Fruit fly (Drosophila melanogaster) whole organism, embryonic: ENCODE measurements around the gene CG42789.
A peak's percentile ranks its signal among the peaks of the same experiment; 100 is the strongest.

ENCODE experiments used
- Asciz ChIP-seq: fragments of 200-800 bp; sonication (Bioruptor generic); optimal IDR thresholded peaks from 2 replicates; lab custom pipeline; 2017; ENCODE audit warnings: missing biosample characterization, mild to moderate bottlenecking, missing genetic modification characterization, missing genetic modification reagents
- Atf3 ChIP-seq: fragments of 200-800 bp; sonication (Bioruptor generic); optimal IDR thresholded peaks from 3 replicates; lab custom pipeline; 2016; ENCODE audit warnings: missing biosample characterization, missing genetic modification characterization
- Bgb ChIP-seq: fragments of 200-800 bp; sonication (Bioruptor generic); IDR thresholded peaks from 2 replicates; pipeline ENCODE4 v1.3.6; 2022; ENCODE audit warnings: missing biosample characterization, missing genetic modification characterization; ENCODE audit not compliant: partially characterized antibody
- CG1024 ChIP-seq: fragments of 200-800 bp; sonication (Bioruptor generic); IDR thresholded peaks from 2 replicates; pipeline ENCODE4 v1.3.6; 2022; ENCODE audit warnings: missing biosample characterization, missing genetic modification characterization
- CG10979 ChIP-seq: fragments of 200-800 bp; sonication (Bioruptor generic); optimal IDR thresholded peaks from 2 replicates; lab custom pipeline; 2018; ENCODE audit warnings: missing biosample characterization, mild to moderate bottlenecking, missing genetic modification characterization, moderate library complexity
- CG11560 ChIP-seq: fragments of 200-800 bp; sonication (Bioruptor generic); IDR thresholded peaks from 3 replicates; pipeline ENCODE4 v1.3.6; 2022; ENCODE audit warnings: missing biosample characterization, missing genetic modification characterization
- CG11695 ChIP-seq: fragments of 200-800 bp; sonication (Bioruptor generic); IDR thresholded peaks from 3 replicates; pipeline ENCODE4 v1.3.6; 2022; ENCODE audit warnings: missing biosample characterization, missing genetic modification characterization
- CG11723 ChIP-seq: fragments of 200-800 bp; sonication (Bioruptor generic); optimal IDR thresholded peaks from 2 replicates; lab custom pipeline; 2017; ENCODE audit warnings: missing biosample characterization, mild to moderate bottlenecking, missing genetic modification characterization
- CG12744 ChIP-seq: fragments of 200-800 bp; sonication (Bioruptor generic); optimal IDR thresholded peaks from 2 replicates; lab custom pipeline; 2016; ENCODE audit warnings: missing biosample characterization, missing genetic modification characterization
- CG13775 ChIP-seq: fragments of 200-800 bp; sonication (Bioruptor generic); optimal IDR thresholded peaks from 3 replicates; lab custom pipeline; 2017; ENCODE audit warnings: missing biosample characterization, mild to moderate bottlenecking, missing genetic modification characterization
- CG14050 ChIP-seq: fragments of 200-800 bp; sonication (Bioruptor generic); IDR thresholded peaks from 3 replicates; pipeline ENCODE4 v1.3.6; 2022; ENCODE audit warnings: missing biosample characterization, missing genetic modification characterization
- CG14860 ChIP-seq: fragments of 200-800 bp; sonication (Bioruptor generic); IDR thresholded peaks from 3 replicates; pipeline ENCODE4 v1.3.6; 2022; ENCODE audit warnings: missing biosample characterization, missing genetic modification characterization; ENCODE audit not compliant: partially characterized antibody
- CG17568 ChIP-seq: fragments of 200-800 bp; sonication (Bioruptor generic); optimal IDR thresholded peaks from 2 replicates; lab custom pipeline; 2018; ENCODE audit warnings: missing biosample characterization, mild to moderate bottlenecking, missing genetic modification characterization, moderate library complexity
- CG17829 ChIP-seq: fragments of 200-800 bp; optimal IDR thresholded peaks from 2 replicates; lab custom pipeline; 2019; ENCODE audit warnings: missing biosample characterization, mild to moderate bottlenecking, missing genetic modification characterization, moderate library complexity
- CG2116 ChIP-seq: fragments of 200-800 bp; sonication (Bioruptor generic); optimal IDR thresholded peaks from 3 replicates; lab custom pipeline; 2018; ENCODE audit warnings: missing biosample characterization, mild to moderate bottlenecking, missing genetic modification characterization
- CG2712 ChIP-seq: fragments of 200-800 bp; optimal IDR thresholded peaks from 3 replicates; lab custom pipeline; 2019; ENCODE audit warnings: missing biosample characterization, mild to moderate bottlenecking, missing genetic modification characterization, moderate library complexity
- CG30020 ChIP-seq: fragments of 200-800 bp; optimal IDR thresholded peaks from 2 replicates; lab custom pipeline; 2019; ENCODE audit warnings: missing biosample characterization, mild to moderate bottlenecking, missing genetic modification characterization, moderate library complexity
- CG4328 ChIP-seq: fragments of 200-800 bp; sonication (Bioruptor generic); optimal IDR thresholded peaks from 3 replicates; lab custom pipeline; 2017; ENCODE audit warnings: missing biosample characterization, missing genetic modification reagents, missing genetic modification characterization
- CG43689 ChIP-seq: fragments of 200-800 bp; sonication (Bioruptor generic); IDR thresholded peaks from 2 replicates; pipeline ENCODE4 v1.3.6; 2022; ENCODE audit warnings: missing biosample characterization, missing genetic modification characterization
- CG4404 ChIP-seq: fragments of 200-800 bp; sonication (Bioruptor generic); IDR thresholded peaks from 2 replicates; pipeline ENCODE4 v1.3.6; 2022; ENCODE audit warnings: missing biosample characterization, missing genetic modification characterization
- CG7928 ChIP-seq: fragments of 200-800 bp; sonication (Bioruptor generic); optimal IDR thresholded peaks from 2 replicates; lab custom pipeline; 2017; ENCODE audit warnings: missing biosample characterization, mild to moderate bottlenecking, missing genetic modification characterization
- CG8478 ChIP-seq: fragments of >200 bp; optimal IDR thresholded peaks from 2 replicates; lab custom pipeline; 2018
- CG8765 ChIP-seq: fragments of 200-800 bp; sonication (Bioruptor generic); IDR thresholded peaks from 2 replicates; pipeline ENCODE4 v1.3.6; 2022; ENCODE audit warnings: missing biosample characterization, missing genetic modification characterization
- CG9727 ChIP-seq: fragments of 200-800 bp; sonication (Bioruptor generic); optimal IDR thresholded peaks from 3 replicates; lab custom pipeline; 2017; ENCODE audit warnings: missing biosample characterization, mild to moderate bottlenecking, missing genetic modification characterization
- CG9932 ChIP-seq: fragments of 200-800 bp; sonication (Bioruptor generic); IDR thresholded peaks from 2 replicates; pipeline ENCODE4 v1.3.6; 2022; ENCODE audit warnings: missing biosample characterization, missing genetic modification characterization
- D19A ChIP-seq: fragments of 200-800 bp; optimal IDR thresholded peaks from 3 replicates; lab custom pipeline; 2019; ENCODE audit warnings: missing biosample characterization, mild to moderate bottlenecking, missing genetic modification characterization, moderate library complexity
- Eip74EF ChIP-seq, 2 experiments: fragments of 200-800 bp in 1 of 2; fragments of >200 bp in 1 of 2; sonication (Bioruptor generic) in 1 of 2; optimal IDR thresholded peaks; 2 replicates each; lab custom pipeline; 2017 to 2019; ENCODE audit warnings: missing biosample characterization in 2 of 2, missing genetic modification characterization in 2 of 2, mild to moderate bottlenecking in 1 of 2, moderate library complexity in 1 of 2
- Fer2 ChIP-seq: fragments of 200-800 bp; sonication (Bioruptor generic); optimal IDR thresholded peaks from 2 replicates; lab custom pipeline; 2018; ENCODE audit warnings: missing biosample characterization, mild to moderate bottlenecking, missing genetic modification characterization, moderate library complexity
- HHEX ChIP-seq: fragments of 200-800 bp; sonication (Bioruptor generic); optimal IDR thresholded peaks from 3 replicates; lab custom pipeline; 2017; ENCODE audit warnings: missing biosample characterization, mild to moderate bottlenecking, missing genetic modification characterization, missing genetic modification reagents
- Hmx ChIP-seq: fragments of 200-800 bp; sonication (Bioruptor generic); optimal IDR thresholded peaks from 2 replicates; lab custom pipeline; 2016; ENCODE audit warnings: missing biosample characterization, missing genetic modification characterization
- Lim3 ChIP-seq: fragments of 200-800 bp; sonication (Bioruptor generic); IDR thresholded peaks from 2 replicates; pipeline ENCODE4 v1.3.6; 2022; ENCODE audit warnings: missing biosample characterization, missing genetic modification characterization
- NK7.1 ChIP-seq: fragments of 200-800 bp; sonication (Bioruptor generic); optimal IDR thresholded peaks from 3 replicates; lab custom pipeline; 2016; ENCODE audit warnings: missing biosample characterization, missing genetic modification characterization
- Neu2 ChIP-seq: fragments of 200-800 bp; sonication (Bioruptor generic); optimal IDR thresholded peaks from 3 replicates; lab custom pipeline; 2016; ENCODE audit warnings: missing biosample characterization, missing genetic modification characterization, borderline replicate concordance
- Nf-YA ChIP-seq: fragments of 200-800 bp; sonication (Bioruptor generic); IDR thresholded peaks from 2 replicates; pipeline ENCODE4 v1.3.6; 2022; ENCODE audit warnings: missing biosample characterization, missing genetic modification characterization
- Sry-δ ChIP-seq: fragments of 200-800 bp; sonication (Bioruptor generic); optimal IDR thresholded peaks from 2 replicates; lab custom pipeline; 2016; ENCODE audit warnings: missing biosample characterization, missing genetic modification characterization
- Tbp ChIP-seq: fragments of >200 bp; optimal IDR thresholded peaks from 2 replicates; lab custom pipeline; 2018; ENCODE audit warnings: missing biosample characterization, missing genetic modification characterization
- cad ChIP-seq: fragments of >200 bp; optimal IDR thresholded peaks from 2 replicates; lab custom pipeline; 2017; ENCODE audit warnings: missing biosample characterization, missing genetic modification characterization
- chn ChIP-seq: fragments of 200-800 bp; sonication (Bioruptor generic); optimal IDR thresholded peaks from 2 replicates; lab custom pipeline; 2016; ENCODE audit warnings: missing biosample characterization, missing genetic modification characterization
- dati ChIP-seq: fragments of 200-800 bp; sonication (Bioruptor generic); IDR thresholded peaks from 2 replicates; pipeline ENCODE4 v1.3.6; 2022; ENCODE audit warnings: missing biosample characterization, missing genetic modification characterization
- dpn ChIP-seq, 2 experiments: fragments of 200-800 bp; sonication (Bioruptor generic); optimal IDR thresholded peaks; 3 replicates each; lab custom pipeline; 2016; ENCODE audit warnings: missing biosample characterization in 2 of 2, missing genetic modification characterization in 2 of 2
- eyg ChIP-seq: fragments of 200-800 bp; sonication (Bioruptor generic); optimal IDR thresholded peaks from 3 replicates; lab custom pipeline; 2016; ENCODE audit warnings: missing biosample characterization, missing genetic modification characterization
- lab ChIP-seq: fragments of 200-800 bp; sonication (Bioruptor generic); optimal IDR thresholded peaks from 3 replicates; lab custom pipeline; 2017; ENCODE audit warnings: missing biosample characterization, missing genetic modification characterization, mild to moderate bottlenecking, moderate library complexity, missing genetic modification reagents
- lmd ChIP-seq: fragments of 200-800 bp; sonication (Bioruptor generic); IDR thresholded peaks from 2 replicates; pipeline ENCODE4 v1.3.6; 2022; ENCODE audit warnings: missing biosample characterization, missing genetic modification characterization
- pum ChIP-seq: fragments of 200-800 bp; sonication (Bioruptor generic); optimal IDR thresholded peaks from 2 replicates; lab custom pipeline; 2016; ENCODE audit warnings: missing biosample characterization, missing genetic modification characterization
- pzg ChIP-seq: fragments of 200-800 bp; sonication (Bioruptor generic); optimal IDR thresholded peaks from 3 replicates; lab custom pipeline; 2018; ENCODE audit warnings: missing biosample characterization, mild to moderate bottlenecking, missing genetic modification characterization, moderate library complexity
- row ChIP-seq: fragments of 200-800 bp; sonication (Bioruptor generic); IDR thresholded peaks from 3 replicates; pipeline ENCODE4 v1.3.6; 2022; ENCODE audit warnings: missing biosample characterization, missing genetic modification characterization
- sens ChIP-seq: fragments of 200-800 bp; sonication (Bioruptor generic); peaks from one replicate; lab custom pipeline; 2016; ENCODE audit warnings: missing biosample characterization, missing genetic modification characterization
- sna ChIP-seq: fragments of 200-800 bp; sonication (Bioruptor generic); IDR thresholded peaks from 2 replicates; pipeline ENCODE4 v1.3.6; 2022; ENCODE audit warnings: missing biosample characterization, missing genetic modification characterization; ENCODE audit not compliant: partially characterized antibody
- ssp ChIP-seq: fragments of 200-800 bp; sonication (Bioruptor generic); IDR thresholded peaks from 2 replicates; pipeline ENCODE4 v1.3.6; 2022; ENCODE audit warnings: missing biosample characterization, missing genetic modification characterization
- tgo ChIP-seq: fragments of 200-800 bp; sonication (Bioruptor generic); IDR thresholded peaks from 3 replicates; pipeline ENCODE4 v1.3.6; 2022; ENCODE audit warnings: missing biosample characterization, missing genetic modification characterization
- ttk ChIP-seq: fragments of 200-800 bp; sonication (Bioruptor generic); IDR thresholded peaks from 2 replicates; pipeline ENCODE4 v2.1.2; 2022; ENCODE audit warnings: missing biosample characterization, missing genetic modification characterization
- zf30C ChIP-seq: fragments of 200-800 bp; sonication (Bioruptor generic); optimal IDR thresholded peaks from 3 replicates; lab custom pipeline; 2018; ENCODE audit warnings: missing biosample characterization, mild to moderate bottlenecking, missing genetic modification characterization

The CG42789 gene

DNA sequence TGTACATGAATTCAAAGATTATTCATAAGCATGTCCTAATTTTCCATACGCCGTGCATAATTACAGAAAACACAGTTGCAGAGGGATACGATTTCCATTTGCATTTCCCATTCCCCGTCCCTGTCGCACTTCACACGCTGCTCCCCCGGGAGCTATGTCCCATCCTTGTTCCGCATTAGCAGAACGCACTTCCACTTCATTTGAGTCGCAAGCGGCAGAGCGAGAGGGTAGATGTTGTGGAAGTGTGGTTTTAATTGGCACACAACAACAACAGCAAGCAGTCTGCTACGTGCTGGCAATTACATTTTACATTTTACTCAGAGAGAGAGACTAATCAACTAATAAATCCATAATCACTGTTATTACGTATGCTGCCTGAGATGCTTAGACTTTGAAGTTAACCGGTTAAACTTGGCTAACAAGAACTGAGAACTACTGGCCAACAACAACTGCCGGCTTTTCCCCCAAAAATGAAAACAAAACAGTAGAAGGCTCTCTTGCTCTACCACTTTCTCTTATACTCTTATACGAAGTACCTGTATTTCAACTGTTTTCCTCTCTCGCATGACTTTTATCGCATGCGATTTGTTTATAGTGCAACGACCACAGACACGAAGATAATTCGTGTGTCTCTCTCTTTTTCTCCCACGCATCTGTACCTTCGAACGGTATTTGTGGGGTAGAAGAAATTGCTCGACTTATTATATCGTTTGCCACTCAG lies 13.9 kb upstream of the CG42789 start (continued):
- TF ChIP-seq row (GFP tag; lab: Robert Waterston, UW), result peak; percentile 34
- TF ChIP-seq lab (GFP tag; lab: Kevin White, UChicago), result no peak
- no peak for TF ChIP-seq Nf-YA (GFP tag; lab: Robert Waterston, UW)
- no peak for TF ChIP-seq CG13775 (GFP tag; lab: Kevin White, UChicago)
- TF ChIP-seq ttk (GFP tag; lab: Robert Waterston, UW), result no peak
- TF ChIP-seq CG8478 (lab: Kevin White, UChicago), result peak; percentile 56
- TF ChIP-seq zf30C (GFP tag; lab: Kevin White, UChicago), result no peak
- TF ChIP-seq CG43689 (GFP tag; lab: Robert Waterston, UW), result no peak
- TF ChIP-seq CG1024, result no peak
- TF ChIP-seq CG11695 (GFP tag; lab: Robert Waterston, UW), result no peak
- no peak for TF ChIP-seq Eip74EF (GFP tag; optimal IDR thresholded peaks at IDR 0.05; lab: Kevin White, UChicago)
- TF ChIP-seq CG10979, result no peak
- no peak for TF ChIP-seq CG8765
- TF ChIP-seq CG12744 (GFP tag; lab: Kevin White, UChicago), result no peak
- no peak for TF ChIP-seq eyg (GFP tag; lab: Kevin White, UChicago)
- TF ChIP-seq CG2712 (tag; lab: Kevin White, UChicago), result no peak
- TF ChIP-seq HHEX (GFP tag; lab: Kevin White, UChicago), result no peak
- TF ChIP-seq D19A (tag; lab: Kevin White, UChicago), result no peak
- no peak for TF ChIP-seq Hmx (GFP tag; lab: Kevin White, UChicago)
- no peak for TF ChIP-seq CG2116 (GFP tag; lab: Kevin White, UChicago)
- no peak for TF ChIP-seq tgo (GFP tag; lab: Robert Waterston, UW)
- TF ChIP-seq pum (GFP tag; lab: Kevin White, UChicago), result no peak
- TF ChIP-seq CG11723 (GFP tag; lab: Kevin White, UChicago), result no peak
- no peak for TF ChIP-seq NK7.1 (GFP tag; lab: Kevin White, UChicago)
- no peak for TF ChIP-seq Bgb (GFP tag; lab: Robert Waterston, UW)
- TF ChIP-seq dpn (GFP tag; optimal IDR thresholded peaks at IDR 0.05; lab: Kevin White, UChicago), result no peak
- TF ChIP-seq CG30020 (tag; lab: Kevin White, UChicago), result no peak
- TF ChIP-seq cad (GFP tag; lab: Kevin White, UChicago), result no peak
- no peak for TF ChIP-seq Neu2
- no peak for TF ChIP-seq CG17568
- no peak for TF ChIP-seq CG11560 (tag; lab: Robert Waterston, UW)
- no peak for TF ChIP-seq Tbp
- no peak for TF ChIP-seq Asciz (GFP tag; lab: Kevin White, UChicago)
- TF ChIP-seq CG14050 (GFP tag; lab: Robert Waterston, UW), result no peak
- TF ChIP-seq sens, result peak; percentile 61
- TF ChIP-seq CG7928 (GFP tag; lab: Kevin White, UChicago), result no peak
- no peak for TF ChIP-seq lmd
- TF ChIP-seq CG14860, result no peak
- no peak for TF ChIP-seq CG9932 (GFP tag; lab: Robert Waterston, UW)
- no peak for TF ChIP-seq ssp
- TF ChIP-seq CG4404 (GFP tag; lab: Robert Waterston, UW), result no peak
- TF ChIP-seq Fer2 (tag; lab: Kevin White, UChicago), result no peak
- TF ChIP-seq pzg (GFP tag; lab: Kevin White, UChicago), result no peak
- TF ChIP-seq Atf3 (GFP tag; lab: Kevin White, UChicago), result no peak
- no peak for TF ChIP-seq CG17829 (tag; lab: Kevin White, UChicago)
- TF ChIP-seq dati (GFP tag; lab: Robert Waterston, UW), result no peak
- no peak for TF ChIP-seq Sry-δ (GFP tag; lab: Kevin White, UChicago)
- TF ChIP-seq Lim3, result no peak
- TF ChIP-seq sna, result no peak
- TF ChIP-seq chn, result no peak
- TF ChIP-seq CG4328 (GFP tag; lab: Kevin White, UChicago), result no peak
- no peak for TF ChIP-seq CG9727
